Fruit fly (Drosophila melanogaster) Kc167 (cell line): ENCODE data around the gene CG6833.

Experiments used
- Myc ChIP-seq: fragments of >200 bp; optimal IDR thresholded peaks from 2 replicates; lab custom pipeline; 2017; ENCODE audit warnings: missing external identifiers
- Sin3A ChIP-seq: fragments of >200 bp; optimal IDR thresholded peaks from 2 replicates; lab custom pipeline; 2018; ENCODE audit warnings: missing external identifiers
- h ChIP-seq: fragments of >200 bp; optimal IDR thresholded peaks from 3 replicates; lab custom pipeline; 2018; ENCODE audit warnings: missing external identifiers
- insv ChIP-seq: fragments of >200 bp; optimal IDR thresholded peaks from 3 replicates; lab custom pipeline; 2018; ENCODE audit warnings: missing external identifiers
- psq ChIP-seq: fragments of >200 bp; optimal IDR thresholded peaks from 2 replicates; lab custom pipeline; 2017; ENCODE audit warnings: missing external identifiers
- ttk ChIP-seq: sonication (Bioruptor generic); optimal IDR thresholded peaks from 2 replicates; lab custom pipeline; 2017; ENCODE audit warnings: missing external identifiers

The CG6833 gene

DNA sequence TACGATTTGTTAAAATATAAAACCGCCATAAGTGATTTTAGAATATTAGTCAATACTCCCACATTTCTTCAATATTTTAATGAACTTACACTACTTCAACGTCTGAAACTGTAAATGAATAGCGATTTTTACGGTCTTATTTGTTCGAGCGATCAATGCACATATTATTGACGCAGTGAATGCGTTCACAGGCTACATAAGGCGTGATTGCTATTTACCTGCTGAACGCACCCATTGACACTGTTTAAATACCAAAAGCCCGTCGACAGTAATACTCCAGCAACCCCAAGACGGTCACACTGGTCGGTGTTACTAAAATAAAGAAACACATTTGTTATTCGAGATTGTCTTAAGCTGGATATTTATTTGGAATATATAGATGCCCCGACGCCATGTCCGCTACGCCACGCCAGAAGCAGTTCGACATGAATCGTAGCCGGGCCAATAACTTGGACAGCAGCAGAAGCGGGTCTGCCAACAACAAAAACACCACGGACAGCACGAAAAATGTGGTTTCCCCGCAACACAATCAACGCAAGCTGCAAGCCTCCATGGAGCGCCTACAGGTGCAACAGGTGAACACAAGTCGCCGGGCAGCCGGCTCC, at the start of gene CG6833:
Gene CG6833, plus strand, starts transcription at position 263 of the 605 bp plus-strand sequence.
- TF ChIP-seq h (no peak), Sin3A (lab: Kevin White, UChicago) (no peak), psq (lab: Kevin White, UChicago) (no peak), insv (lab: Kevin White, UChicago) (no peak)

DNA sequence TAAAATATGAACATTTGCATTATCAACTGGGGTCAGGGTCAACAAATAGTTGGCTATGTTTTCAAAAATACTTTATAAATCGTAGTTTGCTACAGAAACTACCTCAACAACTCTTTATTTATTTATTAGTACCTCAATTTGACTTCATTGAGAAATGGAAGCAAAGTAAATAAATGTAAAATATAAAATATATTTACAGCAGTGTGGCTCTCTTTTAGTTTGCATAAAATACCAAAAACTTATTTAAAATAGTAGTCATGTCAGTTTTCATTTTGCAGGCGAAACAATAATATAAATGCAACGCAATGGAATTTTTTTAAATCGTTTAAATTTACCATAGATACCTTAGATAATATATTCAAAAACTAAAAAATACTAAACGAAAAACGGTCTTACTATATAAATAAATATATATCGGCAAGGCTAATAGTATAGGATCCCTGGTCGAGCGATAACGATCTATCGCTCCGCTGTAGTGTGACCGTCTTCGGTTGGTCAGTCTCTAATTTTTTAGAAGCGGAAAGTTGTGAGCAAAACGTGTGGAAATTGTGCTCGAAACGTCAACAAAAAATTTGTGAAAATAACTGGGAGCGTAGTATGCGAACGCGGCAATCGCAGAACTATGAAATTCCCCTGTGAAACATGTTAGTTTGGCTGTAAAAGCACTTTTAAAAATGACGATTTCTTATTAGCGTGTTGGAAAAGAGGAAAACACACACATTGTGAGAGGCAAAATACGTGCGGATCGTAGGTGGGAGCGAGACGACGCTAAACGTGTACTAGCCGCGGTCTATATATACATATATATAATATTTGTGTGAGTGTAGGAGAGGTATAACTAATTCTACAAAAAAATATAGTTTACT, 49.1 kb upstream of the CG6833 start, which contains the start of the genes Nprl3 and upSET:
Gene Nprl3, minus strand, starts transcription at position 223 of the 866 bp plus-strand sequence.
Gene upSET, plus strand, starts transcription at position 470 of the 866 bp plus-strand sequence.
- TF ChIP-seq psq (lab: Kevin White, UChicago) (peak; percentile 48), Sin3A (lab: Kevin White, UChicago) (no peak)

DNA sequence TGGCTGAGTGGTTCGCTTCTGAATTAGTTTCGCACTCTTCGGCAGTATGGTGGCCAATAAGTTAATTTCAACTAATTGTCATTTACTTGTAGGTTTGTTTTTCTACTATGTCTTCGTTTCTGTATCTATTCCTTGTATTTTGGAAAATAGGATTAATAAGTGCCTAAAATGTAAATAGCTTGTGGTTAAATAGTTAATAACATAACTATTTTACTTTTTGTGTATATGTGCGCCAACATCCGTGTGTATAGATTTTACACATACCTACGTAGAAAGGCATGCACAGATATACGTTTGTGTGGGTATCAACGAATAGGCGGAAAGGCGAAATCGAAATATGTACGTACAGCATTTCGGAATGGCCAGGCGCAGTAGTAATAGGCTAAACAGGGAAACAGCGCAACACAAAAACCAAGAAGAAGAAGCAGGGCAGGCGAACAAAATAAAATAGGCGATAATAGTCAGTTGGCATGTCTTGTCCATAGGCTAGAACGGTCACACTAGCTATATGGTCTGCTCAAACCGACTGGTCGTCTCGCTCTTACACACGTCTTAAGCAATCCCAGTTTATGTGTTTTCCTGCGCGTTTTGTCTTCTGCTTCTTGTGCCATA, 48.4 kb upstream of the CG6833 start:
- TF ChIP-seq ttk (lab: Kevin White, UChicago) (no peak), psq (lab: Kevin White, UChicago) (peak; percentile 98), h (no peak)

DNA sequence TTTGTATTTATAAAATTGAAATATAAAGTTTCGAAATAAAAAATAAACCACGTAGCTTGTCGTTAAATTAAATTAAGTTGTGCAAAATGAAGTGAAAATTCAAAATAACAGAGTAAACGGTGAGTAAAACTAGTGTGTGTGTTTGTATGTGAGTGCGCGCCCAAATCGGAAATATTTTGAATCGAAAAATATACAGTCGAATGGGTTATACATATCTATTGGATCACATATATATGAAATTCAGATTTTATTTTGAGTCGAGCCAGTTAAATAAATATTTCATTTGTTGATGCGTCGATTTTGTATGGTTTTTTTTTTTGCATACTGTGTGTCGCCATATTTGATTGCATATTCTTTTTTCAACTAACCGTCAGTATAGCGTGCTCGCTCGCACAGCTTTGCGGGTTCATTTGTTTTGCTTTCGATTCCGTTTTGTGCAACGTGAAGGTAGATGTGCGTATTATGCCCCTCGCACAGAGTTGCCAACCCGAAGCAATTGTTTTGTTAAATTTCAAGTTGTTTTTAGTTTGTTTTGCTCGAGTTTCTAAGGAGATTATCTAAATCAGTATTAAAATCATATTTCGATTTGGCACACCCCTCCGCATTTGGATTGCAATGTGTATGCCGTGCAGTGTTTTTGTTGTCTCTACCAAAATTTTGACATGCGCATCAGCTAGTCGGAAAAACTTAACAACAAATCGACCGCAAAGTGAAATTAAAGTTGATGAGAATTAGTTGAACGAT, 47.5 kb upstream of the CG6833 start:
- TF ChIP-seq psq (lab: Kevin White, UChicago), result peak; percentile 59
- TF ChIP-seq ttk (lab: Kevin White, UChicago), result no peak

DNA sequence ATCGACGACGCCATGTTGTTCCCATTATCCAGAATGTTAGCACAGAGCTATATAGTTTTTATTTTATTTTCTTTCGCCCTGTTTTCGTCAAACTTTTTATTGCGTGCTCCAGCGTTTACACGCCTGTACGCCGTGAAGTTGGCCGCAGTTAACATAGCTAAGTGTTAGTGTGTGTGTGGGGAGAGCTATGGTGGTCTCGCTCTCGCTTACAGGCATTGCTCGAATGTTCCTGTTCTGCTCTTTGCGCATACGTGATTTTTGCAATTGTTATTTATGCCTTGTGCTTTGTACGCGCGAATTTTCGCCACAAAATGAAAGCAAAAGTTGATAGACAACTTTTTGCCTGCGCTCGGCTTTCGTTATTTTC, 47.0 kb upstream of the CG6833 start:
- TF ChIP-seq psq (lab: Kevin White, UChicago), result peak; percentile 97
- TF ChIP-seq insv (lab: Kevin White, UChicago), result no peak

DNA sequence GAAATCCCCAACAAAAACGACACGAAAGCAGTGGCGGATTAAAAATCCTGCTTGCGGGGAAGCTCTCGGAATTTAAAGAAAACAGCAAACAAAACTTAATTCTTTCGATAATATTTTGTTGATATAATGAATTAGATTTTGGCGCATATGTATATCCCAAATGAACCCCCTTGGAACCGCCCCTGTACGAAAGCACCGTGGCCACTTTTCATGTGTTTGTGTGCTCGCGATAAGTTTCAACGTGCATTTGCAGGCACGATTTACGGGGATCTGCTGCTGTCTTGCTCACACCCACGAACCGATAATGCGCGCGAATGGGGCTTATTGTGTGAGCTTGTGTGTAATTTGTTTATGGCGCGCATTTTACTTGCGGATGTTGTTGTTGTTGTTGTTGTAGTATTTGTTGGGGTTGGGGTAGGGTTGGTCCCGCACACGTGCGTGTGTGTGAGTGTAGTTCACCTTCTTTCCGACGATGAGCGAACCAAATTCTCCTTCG, 46.0 kb upstream of the CG6833 start:
- TF ChIP-seq psq (lab: Kevin White, UChicago), result peak; percentile 44
- TF ChIP-seq Myc (lab: Kevin White, UChicago), result no peak

DNA sequence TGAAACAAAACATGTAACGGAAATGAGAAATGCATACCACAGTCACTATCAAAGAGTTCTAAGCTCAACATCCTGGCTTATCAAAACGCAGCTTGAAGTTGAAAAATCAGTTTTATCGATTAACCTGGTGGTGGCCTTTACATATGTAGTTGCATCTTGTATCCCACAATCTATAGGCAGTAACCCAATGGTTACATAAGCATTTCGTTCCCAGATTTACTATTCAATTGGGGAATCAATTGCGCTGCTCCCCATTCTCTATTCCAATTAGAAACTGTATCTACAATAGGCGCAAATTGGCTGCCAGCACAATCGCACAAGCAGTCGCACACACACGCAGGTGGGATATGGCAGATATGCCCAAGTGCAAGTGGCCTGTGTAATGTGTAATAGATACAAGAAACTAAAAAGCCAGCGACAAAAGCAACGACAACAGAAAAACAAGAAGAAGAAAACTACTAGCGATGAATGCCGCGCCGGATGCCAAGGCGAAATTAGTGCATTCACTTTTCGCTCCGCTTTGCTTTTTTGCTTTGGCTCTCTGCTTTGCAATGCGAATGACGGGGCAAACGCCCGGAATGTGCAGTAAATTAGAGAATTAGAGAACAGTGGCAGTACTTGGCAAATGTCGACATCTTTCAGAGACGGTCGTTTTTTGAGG, 45.2 kb upstream of the CG6833 start:
- no peak for TF ChIP-seq insv (lab: Kevin White, UChicago)
- TF ChIP-seq psq (lab: Kevin White, UChicago), result no peak
- TF ChIP-seq Sin3A (lab: Kevin White, UChicago), result no peak
- no peak for TF ChIP-seq ttk (lab: Kevin White, UChicago)
- TF ChIP-seq h, result no peak
- no peak for TF ChIP-seq Myc (lab: Kevin White, UChicago)

DNA sequence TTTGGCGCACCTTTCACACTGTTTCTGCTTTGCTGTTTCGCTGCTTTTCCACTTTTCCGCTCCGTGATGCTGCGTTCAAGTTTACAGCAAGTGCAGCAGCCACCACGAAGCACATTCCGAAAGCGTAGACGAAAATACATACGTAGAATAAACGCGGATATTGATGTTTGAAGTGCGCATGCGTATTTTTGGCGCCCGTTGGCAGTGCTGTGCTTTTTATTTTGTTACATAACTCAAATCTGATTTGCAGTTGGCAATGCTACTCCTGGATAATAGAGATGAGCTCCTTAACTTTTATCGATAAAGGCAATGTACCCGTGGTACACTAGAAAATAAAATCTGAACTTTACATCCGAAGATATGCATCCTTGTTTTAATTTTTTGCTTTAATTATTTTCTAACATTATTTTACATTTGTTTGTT, 44.3 kb upstream of the CG6833 start:
- TF ChIP-seq ttk (lab: Kevin White, UChicago), result no peak
- TF ChIP-seq h, result no peak
- TF ChIP-seq Myc (lab: Kevin White, UChicago), result no peak
- no peak for TF ChIP-seq Sin3A (lab: Kevin White, UChicago)
- no peak for TF ChIP-seq insv (lab: Kevin White, UChicago)

DNA sequence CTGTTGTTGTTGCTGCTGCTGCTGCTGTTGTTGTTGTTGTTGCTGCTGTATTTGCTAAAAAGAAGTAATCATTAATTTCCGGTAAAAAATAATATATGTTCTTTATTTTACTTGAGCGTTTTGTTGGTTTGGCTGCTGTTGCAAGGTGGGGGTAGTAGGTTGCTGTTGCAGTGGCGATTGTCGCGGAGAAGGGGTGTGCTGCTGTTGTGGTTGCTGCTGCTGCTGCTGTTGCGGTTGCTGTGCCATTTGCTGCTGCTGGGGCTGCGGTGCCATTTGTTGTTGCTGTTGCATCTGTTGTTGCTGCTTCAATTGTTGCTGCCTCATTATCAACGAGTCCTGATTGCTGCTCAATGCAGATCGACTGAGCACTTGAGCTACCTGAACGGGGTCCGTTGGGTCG, 25.3 kb upstream of the CG6833 start:
- no peak for TF ChIP-seq insv (lab: Kevin White, UChicago)
- TF ChIP-seq ttk (lab: Kevin White, UChicago), result no peak
- TF ChIP-seq Sin3A (lab: Kevin White, UChicago), result no peak
- no peak for TF ChIP-seq Myc (lab: Kevin White, UChicago)
- no peak for TF ChIP-seq psq (lab: Kevin White, UChicago)
- TF ChIP-seq h, result no peak

DNA sequence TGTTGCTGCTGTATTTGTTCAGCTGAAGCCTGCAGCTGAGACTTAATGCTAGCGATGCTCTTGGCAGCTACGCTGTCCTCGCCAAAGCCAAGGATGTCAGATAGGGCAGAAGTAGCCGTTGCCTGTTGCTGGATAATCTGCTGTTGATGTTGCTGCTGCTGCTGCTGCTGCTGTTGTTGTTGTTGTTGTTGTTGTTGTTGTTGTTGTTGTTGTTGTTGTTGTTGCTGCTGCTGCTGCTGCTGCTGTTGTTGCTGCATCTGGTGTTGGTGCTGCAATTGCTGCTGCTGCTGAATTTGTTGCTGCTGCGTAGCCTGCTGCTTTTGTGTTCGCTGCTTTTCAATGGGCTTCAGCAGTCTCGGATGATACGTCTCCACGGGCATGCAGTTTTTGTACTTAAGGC, 23.5 kb upstream of the CG6833 start:
- no peak for TF ChIP-seq ttk (lab: Kevin White, UChicago)
- TF ChIP-seq Myc (lab: Kevin White, UChicago), result no peak
- TF ChIP-seq insv (lab: Kevin White, UChicago), result no peak
- no peak for TF ChIP-seq h
- TF ChIP-seq psq (lab: Kevin White, UChicago), result no peak
- no peak for TF ChIP-seq Sin3A (lab: Kevin White, UChicago)

DNA sequence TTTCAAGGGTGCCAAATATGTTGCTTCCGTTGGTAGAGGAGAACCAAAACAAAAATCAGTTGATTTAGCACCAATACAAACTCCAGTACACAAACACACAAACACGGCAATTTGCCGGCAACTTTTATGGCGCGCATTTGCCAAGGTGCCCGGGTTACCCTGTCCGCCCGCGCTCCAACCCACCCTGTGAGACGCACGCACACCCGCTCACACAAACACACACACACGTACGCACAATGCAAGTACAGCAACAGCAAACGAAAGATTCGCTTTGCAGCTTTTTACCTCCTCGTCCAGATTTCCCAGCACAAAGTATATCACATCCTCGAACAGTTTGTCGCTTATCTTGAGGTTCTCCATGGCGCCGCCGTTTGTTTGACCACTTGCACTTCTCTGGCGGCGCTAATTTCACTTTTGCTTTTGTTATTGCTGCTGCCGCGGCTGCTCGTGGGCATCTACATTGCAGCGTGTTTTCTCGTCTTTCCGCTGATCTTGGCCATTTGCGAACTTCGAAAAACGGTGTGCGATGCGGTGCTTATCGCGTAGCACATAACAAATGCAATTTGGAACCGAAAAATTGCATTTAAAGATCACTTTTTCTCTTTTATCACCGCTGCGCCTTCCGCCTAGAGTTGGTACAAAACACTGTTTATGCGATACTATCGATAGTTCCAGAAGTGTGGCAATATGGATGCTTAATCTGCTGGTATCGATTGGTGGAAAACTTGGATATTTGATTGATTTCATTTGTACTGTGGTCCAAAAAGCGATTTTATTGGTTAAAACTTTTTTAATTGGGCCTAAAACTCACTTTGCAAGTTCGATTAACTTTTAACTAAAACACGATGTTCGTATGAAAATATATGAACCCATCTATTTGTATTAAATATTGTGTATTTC, 22.3 kb upstream of the CG6833 start, which contains the start of gene Ptip:
Gene Ptip, minus strand, starts transcription at position 637 of the 900 bp plus-strand sequence.
- TF ChIP-seq insv (lab: Kevin White, UChicago), result no peak
- no peak for TF ChIP-seq Sin3A (lab: Kevin White, UChicago)
- TF ChIP-seq psq (lab: Kevin White, UChicago), result no peak
- no peak for TF ChIP-seq h
- no peak for TF ChIP-seq Myc (lab: Kevin White, UChicago)
- no peak for TF ChIP-seq ttk (lab: Kevin White, UChicago)
